Fruit fly (Drosophila melanogaster) whole organism, wandering third instar larva: ENCODE data around the gene CG42354.

Source experiments
- Abd-B ChIP-seq: fragments of >200 bp; optimal IDR thresholded peaks from 2 replicates; lab custom pipeline; 2017; ENCODE audit warnings: missing biosample characterization, missing genetic modification characterization
- CG32264 ChIP-seq: fragments of 200-800 bp; sonication (Bioruptor generic); optimal IDR thresholded peaks from 2 replicates; lab custom pipeline; 2016; ENCODE audit warnings: missing biosample characterization, missing genetic modification characterization
- CG9705 ChIP-seq: fragments of 200-800 bp; sonication (Bioruptor generic); optimal IDR thresholded peaks from 2 replicates; lab custom pipeline; 2018; ENCODE audit warnings: missing biosample characterization, mild to moderate bottlenecking, missing genetic modification characterization
- CrebA ChIP-seq: fragments of 200-800 bp; sonication (Bioruptor generic); optimal IDR thresholded peaks from 2 replicates; lab custom pipeline; 2016; ENCODE audit warnings: missing biosample characterization, mild to moderate bottlenecking, missing genetic modification characterization, borderline replicate concordance
- Dfd ChIP-seq: fragments of >200 bp; optimal IDR thresholded peaks from 2 replicates; lab custom pipeline; 2017; ENCODE audit warnings: missing biosample characterization, missing genetic modification characterization
- Dif ChIP-seq: fragments of 200-275, 200-300 bp; sonication (Bioruptor generic); optimal IDR thresholded peaks from 2 replicates; lab custom pipeline; 2018; ENCODE audit warnings: missing biosample characterization, missing genetic modification characterization; ENCODE audit not compliant: partially characterized antibody
- Hnf4 ChIP-seq: fragments of 200-800 bp; sonication (Bioruptor generic); optimal IDR thresholded peaks from 2 replicates; lab custom pipeline; 2016; ENCODE audit warnings: missing biosample characterization, mild to moderate bottlenecking, missing genetic modification characterization
- Hr78 ChIP-seq: fragments of >200 bp; optimal IDR thresholded peaks from 2 replicates; lab custom pipeline; 2017; ENCODE audit warnings: missing biosample characterization, missing genetic modification characterization
- Hr83 ChIP-seq: fragments of 200-300 bp; sonication (Bioruptor generic); optimal IDR thresholded peaks from 2 replicates; lab custom pipeline; 2016; ENCODE audit warnings: missing biosample characterization, mild to moderate bottlenecking, missing genetic modification characterization, moderate library complexity; ENCODE audit not compliant: poor library complexity, severe bottlenecking
- Jra ChIP-seq: sonication (Bioruptor generic); optimal IDR thresholded peaks from 2 replicates; lab custom pipeline; 2016; ENCODE audit warnings: missing biosample characterization, missing genetic modification characterization
- Mio ChIP-seq: sonication (Bioruptor generic); optimal IDR thresholded peaks from 2 replicates; lab custom pipeline; 2016; ENCODE audit warnings: missing biosample characterization, missing genetic modification characterization
- Myc ChIP-seq: fragments of >200 bp; optimal IDR thresholded peaks from 2 replicates; lab custom pipeline; 2017
- N ChIP-seq: fragments of >200 bp; optimal IDR thresholded peaks from 2 replicates; lab custom pipeline; 2018; ENCODE audit warnings: missing biosample characterization, missing external identifiers, missing genetic modification characterization
- OdsH ChIP-seq: fragments of 200-800 bp; sonication (Bioruptor generic); optimal IDR thresholded peaks from 2 replicates; lab custom pipeline; 2016; ENCODE audit warnings: missing biosample characterization, mild to moderate bottlenecking, missing genetic modification characterization
- Rel ChIP-seq, 2 experiments: fragments of 200-800 bp; sonication (Bioruptor generic) in 1 of 2; optimal IDR thresholded peaks; 2 replicates in 1 of 2; 3 replicates in 1 of 2; lab custom pipeline; 2016 to 2019; ENCODE audit warnings: mild to moderate bottlenecking in 2 of 2, missing biosample characterization in 2 of 2, missing genetic modification characterization in 2 of 2, moderate library complexity in 1 of 2
- Sp1 ChIP-seq: fragments of 200-800 bp; sonication (Bioruptor generic); optimal IDR thresholded peaks from 3 replicates; lab custom pipeline; 2019; ENCODE audit warnings: missing biosample characterization, mild to moderate bottlenecking, missing genetic modification characterization, moderate library complexity
- Vsx2 ChIP-seq: fragments of 200-300, 225-300 bp; sonication (Bioruptor generic); optimal IDR thresholded peaks from 2 replicates; lab custom pipeline; 2018; ENCODE audit warnings: missing biosample characterization, missing genetic modification characterization; ENCODE audit not compliant: partially characterized antibody
- br ChIP-seq: fragments of 200-800 bp; sonication (Bioruptor generic); optimal IDR thresholded peaks from 2 replicates; lab custom pipeline; 2016; ENCODE audit warnings: missing biosample characterization, missing genetic modification characterization
- brk ChIP-seq: fragments of 200-800 bp; sonication (Bioruptor generic); optimal IDR thresholded peaks from 2 replicates; lab custom pipeline; 2016; ENCODE audit warnings: missing biosample characterization, mild to moderate bottlenecking, missing genetic modification characterization
- dl ChIP-seq, 2 experiments: fragments of 175-275, 200-275 bp in 1 of 2; fragments of 200-275 bp in 1 of 2; sonication (Bioruptor generic); optimal IDR thresholded peaks; lab custom pipeline; 2018; ENCODE audit warnings: mild to moderate bottlenecking in 2 of 2, missing biosample characterization in 2 of 2, missing genetic modification characterization in 2 of 2, moderate library complexity in 2 of 2; ENCODE audit not compliant: partially characterized antibody in 2 of 2, insufficient read depth in 1 of 2
- dmrt93B ChIP-seq: fragments of 200-800 bp; sonication (Bioruptor generic); optimal IDR thresholded peaks from 2 replicates; lab custom pipeline; 2018; ENCODE audit warnings: missing biosample characterization, mild to moderate bottlenecking, missing genetic modification characterization
- ey ChIP-seq: fragments of 200-800 bp; sonication (Bioruptor generic); optimal IDR thresholded peaks from 2 replicates; lab custom pipeline; 2016; ENCODE audit warnings: missing biosample characterization, missing genetic modification characterization
- foxo ChIP-seq, 2 experiments: fragments of 200-800 bp; sonication (Bioruptor generic); optimal IDR thresholded peaks; 2 replicates in 1 of 2; 3 replicates in 1 of 2; lab custom pipeline; 2016 to 2017; ENCODE audit warnings: missing biosample characterization in 2 of 2, missing genetic modification characterization in 2 of 2
- fru ChIP-seq: fragments of 200-800 bp; sonication (Bioruptor generic); optimal IDR thresholded peaks from 3 replicates; lab custom pipeline; 2016; ENCODE audit warnings: missing biosample characterization, mild to moderate bottlenecking, missing genetic modification characterization
- h ChIP-seq: fragments of 200-800 bp; sonication (Bioruptor generic); optimal IDR thresholded peaks from 3 replicates; lab custom pipeline; 2016; ENCODE audit warnings: missing biosample characterization, mild to moderate bottlenecking, missing genetic modification characterization
- jim ChIP-seq: fragments of 175-275, 200-325 bp; sonication (Bioruptor generic); optimal IDR thresholded peaks from 2 replicates; lab custom pipeline; 2016; ENCODE audit warnings: missing biosample characterization, mild to moderate bottlenecking, missing genetic modification characterization
- rgr ChIP-seq: fragments of 200-800 bp; sonication (Bioruptor generic); optimal IDR thresholded peaks from 3 replicates; lab custom pipeline; 2016; ENCODE audit warnings: missing biosample characterization, mild to moderate bottlenecking, missing genetic modification characterization
- sage ChIP-seq: fragments of 200-800 bp; sonication (Bioruptor generic); optimal IDR thresholded peaks from 2 replicates; lab custom pipeline; 2016; ENCODE audit warnings: missing biosample characterization, mild to moderate bottlenecking, missing genetic modification characterization
- sv ChIP-seq: fragments of 200-800 bp; sonication (Bioruptor generic); optimal IDR thresholded peaks from 3 replicates; lab custom pipeline; 2016; ENCODE audit warnings: missing biosample characterization, missing genetic modification characterization
- tai ChIP-seq: sonication (Bioruptor generic); optimal IDR thresholded peaks from 2 replicates; lab custom pipeline; 2016; ENCODE audit warnings: missing biosample characterization, missing genetic modification characterization
- usp ChIP-seq: fragments of >200 bp; optimal IDR thresholded peaks from 2 replicates; lab custom pipeline; 2017; ENCODE audit warnings: missing biosample characterization, missing genetic modification characterization
- woc ChIP-seq: sonication (Bioruptor generic); optimal IDR thresholded peaks from 2 replicates; lab custom pipeline; 2016; ENCODE audit warnings: missing biosample characterization, mild to moderate bottlenecking, missing genetic modification characterization

Gene CG42354

DNA sequence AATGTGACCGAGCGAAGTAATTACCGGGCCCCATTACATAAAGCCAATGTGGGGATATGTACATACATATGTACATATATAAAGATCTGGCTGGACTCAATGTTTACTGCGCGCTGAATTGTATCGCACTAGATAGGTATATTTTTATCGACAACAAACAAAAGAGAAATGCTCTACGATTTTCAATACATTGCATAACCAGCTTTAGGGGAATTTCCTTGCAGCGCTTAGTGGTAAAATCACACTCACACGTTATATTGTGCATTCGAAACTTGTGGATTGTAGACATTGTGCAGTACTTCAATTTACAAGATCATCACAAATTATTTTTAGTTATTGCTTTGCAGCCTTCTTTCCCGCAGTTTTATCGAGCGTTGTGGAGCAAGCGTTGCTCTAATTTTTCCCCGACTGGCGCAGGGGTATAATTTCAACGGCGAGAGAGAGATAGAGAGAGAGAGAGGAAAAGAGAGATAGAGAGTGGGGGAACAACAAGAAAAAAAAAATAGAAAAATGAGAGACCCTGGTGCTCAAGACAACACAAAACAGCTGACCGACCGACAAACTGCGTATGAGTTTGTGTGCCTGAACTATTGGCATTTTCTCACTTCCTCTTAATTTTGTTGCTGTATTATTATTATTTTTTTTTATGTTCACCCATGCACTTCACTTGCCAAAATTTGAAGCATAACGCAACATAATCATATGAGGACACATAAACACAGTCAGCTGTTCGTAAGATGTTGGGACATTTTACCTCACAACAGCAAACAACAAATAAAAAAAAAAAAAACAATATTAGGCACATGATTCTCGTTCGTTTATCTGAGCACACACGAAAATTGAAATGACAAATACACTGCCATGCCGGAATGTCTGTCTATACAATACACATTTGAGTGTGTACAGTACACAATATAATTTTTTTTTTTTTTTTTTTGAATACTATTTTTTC lies 15.5 kb downstream of the CG42354 start:
- TF ChIP-seq Vsx2 (GFP tag; lab: Kevin White, UChicago) (no peak), Hr83 (GFP tag; lab: Kevin White, UChicago) (no peak), CG9705 (no peak), jim (GFP tag; lab: Kevin White, UChicago) (no peak), brk (GFP tag; lab: Kevin White, UChicago) (no peak), Dif (GFP tag; lab: Kevin White, UChicago) (peak; percentile 25), woc (no peak), fru (no peak), dl (GFP tag; optimal IDR thresholded peaks at IDR 0.05; lab: Kevin White, UChicago; ENCODE audit: insufficient read depth in 1 of 2, partially characterized antibody in 2 of 2) (peak in 1 of 2 experiments; percentile 52), Rel (GFP tag; optimal IDR thresholded peaks at IDR 0.05; lab: Kevin White, UChicago) (no peak), Rel (tag; optimal IDR thresholded peaks at IDR 0.05; lab: Kevin White, UChicago) (no peak)

DNA sequence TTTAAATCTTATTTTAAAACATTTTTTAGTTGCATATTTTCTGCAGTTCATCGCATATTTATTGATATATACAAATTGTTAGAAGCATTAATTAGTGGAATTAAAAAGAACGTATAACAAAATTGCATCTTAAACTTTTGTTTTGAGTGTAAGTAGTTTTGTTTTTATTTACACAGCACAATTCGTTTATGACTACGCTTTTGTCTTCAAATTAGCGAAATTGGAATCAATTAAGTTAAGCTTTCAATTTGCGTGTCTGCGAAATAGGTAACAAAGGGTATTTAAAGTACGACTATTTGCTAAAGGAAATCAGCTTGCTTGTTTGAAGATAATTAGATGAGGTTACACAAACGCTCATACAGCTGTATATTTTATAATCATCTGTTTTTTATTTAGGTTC lies 16.5 kb downstream of the CG42354 start:
- no peak for TF ChIP-seq brk (GFP tag; lab: Kevin White, UChicago)
- TF ChIP-seq sv (GFP tag; lab: Kevin White, UChicago), result no peak

DNA sequence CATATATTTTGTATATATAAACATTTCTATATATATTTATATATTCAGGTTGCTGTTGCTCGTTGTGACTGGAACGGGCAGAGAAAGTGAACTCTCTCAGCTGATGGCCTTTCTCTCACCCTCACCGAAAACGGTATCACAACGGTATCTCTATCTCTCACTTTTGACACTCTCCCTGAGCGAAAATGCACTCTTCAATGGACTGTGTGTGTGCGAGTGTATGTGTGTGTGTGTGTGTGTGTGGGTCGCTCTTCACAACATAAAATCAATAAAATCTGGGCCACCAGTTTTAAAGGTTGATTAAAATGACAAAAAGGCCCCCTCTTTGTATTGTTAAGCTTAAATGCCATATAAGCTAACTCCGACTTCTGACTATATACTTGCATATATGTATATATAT lies 17.2 kb downstream of the CG42354 start:
- TF ChIP-seq dl (GFP tag; optimal IDR thresholded peaks at IDR 0.05; lab: Kevin White, UChicago; ENCODE audit: insufficient read depth in 1 of 2, partially characterized antibody in 2 of 2) (no peak), Dif (GFP tag; lab: Kevin White, UChicago) (peak; percentile 28), sage (GFP tag; lab: Kevin White, UChicago) (no peak)
- TF ChIP-seq, all 38 proteins: peak for 1

DNA sequence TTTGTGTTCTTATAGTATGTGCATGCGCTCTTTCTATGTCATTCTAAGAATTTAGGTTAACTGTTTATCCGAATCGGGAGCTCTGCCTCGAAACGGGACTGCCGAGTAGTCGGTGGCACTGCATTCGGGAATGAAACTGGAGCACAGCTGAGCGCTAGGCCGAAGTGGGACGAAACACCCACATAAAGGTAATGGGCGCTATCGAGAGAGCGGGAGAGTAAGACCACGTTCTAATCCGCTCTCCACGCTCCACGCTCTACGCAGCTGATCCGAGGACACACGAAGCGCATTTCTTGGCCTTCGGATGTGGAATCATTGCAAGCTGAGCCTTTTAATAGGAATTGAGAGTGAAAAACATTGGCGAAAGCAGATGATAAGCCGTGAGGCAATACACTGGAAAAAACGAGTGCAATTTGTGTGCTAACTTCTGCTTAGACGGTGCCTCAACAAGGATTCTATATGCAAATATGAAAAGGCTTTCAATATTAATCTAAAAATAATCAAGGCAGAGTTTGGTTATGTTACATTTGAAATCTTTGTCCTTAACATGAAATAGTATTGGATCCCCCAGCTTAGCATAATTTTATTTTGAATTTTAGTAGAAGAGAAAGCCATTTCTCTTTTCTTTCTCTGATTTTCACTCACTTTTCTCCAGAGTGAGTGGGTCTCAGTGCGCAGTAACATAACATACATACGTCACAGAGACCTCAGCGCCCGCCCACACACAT lies 18.7 kb downstream of the CG42354 start:
- no peak for TF ChIP-seq foxo (GFP tag; optimal IDR thresholded peaks at IDR 0.05; lab: Kevin White, UChicago)
- TF ChIP-seq dl (GFP tag; optimal IDR thresholded peaks at IDR 0.05; lab: Kevin White, UChicago; ENCODE audit: insufficient read depth in 1 of 2, partially characterized antibody in 2 of 2), result no peak
- TF ChIP-seq ey (GFP tag; lab: Kevin White, UChicago), result peak; percentile 38
- TF ChIP-seq sv (GFP tag; lab: Kevin White, UChicago), result no peak
- TF ChIP-seq Mio (GFP tag; lab: Kevin White, UChicago), result no peak
- TF ChIP-seq Jra (GFP tag; lab: Kevin White, UChicago), result no peak
- TF ChIP-seq CG32264, result no peak
- TF ChIP-seq Hnf4 (GFP tag; lab: Kevin White, UChicago), result no peak
- TF ChIP-seq N (GFP tag; lab: Kevin White, UChicago), result no peak
- TF ChIP-seq Myc (lab: Kevin White, UChicago), result no peak
- TF ChIP-seq usp, result no peak
- peak; percentile 3 for TF ChIP-seq OdsH (GFP tag; lab: Kevin White, UChicago)
- no peak for TF ChIP-seq rgr (GFP tag; lab: Kevin White, UChicago)
- TF ChIP-seq fru, result peak; percentile 32
- TF ChIP-seq Sp1, result no peak
- TF ChIP-seq brk (GFP tag; lab: Kevin White, UChicago), result no peak
- TF ChIP-seq h (GFP tag; lab: Kevin White, UChicago), result no peak
- TF ChIP-seq jim (GFP tag; lab: Kevin White, UChicago), result no peak
- no peak for TF ChIP-seq tai (GFP tag; lab: Kevin White, UChicago)

- TF ChIP-seq rgr (GFP tag; lab: Kevin White, UChicago) (no peak), dmrt93B (GFP tag; lab: Kevin White, UChicago) (no peak), Dfd (GFP tag; lab: Kevin White, UChicago) (no peak), foxo (GFP tag; optimal IDR thresholded peaks at IDR 0.05; lab: Kevin White, UChicago) (no peak), jim (GFP tag; lab: Kevin White, UChicago) (no peak), usp (no peak), dl (GFP tag; optimal IDR thresholded peaks at IDR 0.05; lab: Kevin White, UChicago; ENCODE audit: insufficient read depth in 1 of 2, partially characterized antibody in 2 of 2) (no peak), Jra (GFP tag; lab: Kevin White, UChicago) (no peak), sage (GFP tag; lab: Kevin White, UChicago) (no peak), OdsH (GFP tag; lab: Kevin White, UChicago) (no peak), Hr83 (GFP tag; lab: Kevin White, UChicago) (no peak), Sp1 (no peak), Hr78 (no peak), Mio (GFP tag; lab: Kevin White, UChicago) (no peak), br (GFP tag; lab: Kevin White, UChicago) (no peak), Myc (lab: Kevin White, UChicago) (no peak), CrebA (GFP tag; lab: Kevin White, UChicago) (no peak), fru (no peak), Abd-B (GFP tag; lab: Kevin White, UChicago) (no peak), brk (GFP tag; lab: Kevin White, UChicago) (no peak)
Observed at dm6 chrX:16082932-16083331, 21.8 kb downstream of the CG42354 start, which contains the start of gene CG8958. CG8958 (plus strand) TSS chrX:16083232.
